Fruit fly (Drosophila melanogaster) whole organism, embryonic: ENCODE data around the gene Tfb4.
A peak's percentile ranks its signal among the peaks of the same experiment; 100 is the strongest.

Experiments
- Bgb ChIP-seq: fragments of 200-800 bp; sonication (Bioruptor generic); IDR thresholded peaks from 2 replicates; pipeline ENCODE4 v1.3.6; 2022; ENCODE audit warnings: missing biosample characterization, missing genetic modification characterization; ENCODE audit not compliant: partially characterized antibody
- C15 ChIP-seq: fragments of 200-800 bp; sonication (Bioruptor generic); IDR thresholded peaks from 3 replicates; pipeline ENCODE4 v1.3.6; 2022; ENCODE audit warnings: missing biosample characterization, missing genetic modification characterization
- CG1024 ChIP-seq: fragments of 200-800 bp; sonication (Bioruptor generic); IDR thresholded peaks from 2 replicates; pipeline ENCODE4 v1.3.6; 2022; ENCODE audit warnings: missing biosample characterization, missing genetic modification characterization
- CG10267 ChIP-seq: fragments of 200-800 bp; sonication (Bioruptor generic); optimal IDR thresholded peaks from 2 replicates; lab custom pipeline; 2018; ENCODE audit warnings: missing biosample characterization, mild to moderate bottlenecking, missing genetic modification characterization, moderate library complexity
- CG10274 ChIP-seq: fragments of 200-800 bp; sonication (Bioruptor generic); optimal IDR thresholded peaks from 3 replicates; lab custom pipeline; 2017; ENCODE audit warnings: missing biosample characterization, mild to moderate bottlenecking, missing genetic modification characterization
- CG10431 ChIP-seq: fragments of 200-800 bp; sonication (Bioruptor generic); optimal IDR thresholded peaks from 3 replicates; lab custom pipeline; 2018; ENCODE audit warnings: missing biosample characterization, mild to moderate bottlenecking, missing genetic modification characterization
- CG11723 ChIP-seq: fragments of 200-800 bp; sonication (Bioruptor generic); optimal IDR thresholded peaks from 2 replicates; lab custom pipeline; 2017; ENCODE audit warnings: missing biosample characterization, mild to moderate bottlenecking, missing genetic modification characterization
- CG12299 ChIP-seq: fragments of 200-800 bp; sonication (Bioruptor generic); optimal IDR thresholded peaks from 2 replicates; lab custom pipeline; 2018; ENCODE audit warnings: missing biosample characterization, mild to moderate bottlenecking, missing genetic modification characterization
- CG12942 ChIP-seq: fragments of 200-800 bp; sonication (Bioruptor generic); optimal IDR thresholded peaks from 3 replicates; lab custom pipeline; 2016; ENCODE audit warnings: missing biosample characterization, missing genetic modification characterization
- CG13424 ChIP-seq: fragments of 200-800 bp; sonication (Bioruptor generic); optimal IDR thresholded peaks from 2 replicates; lab custom pipeline; 2019; ENCODE audit warnings: missing biosample characterization, mild to moderate bottlenecking, missing genetic modification characterization, moderate library complexity
- CG1529 ChIP-seq: fragments of 200-800 bp; sonication (Bioruptor generic); optimal IDR thresholded peaks from 3 replicates; lab custom pipeline; 2018; ENCODE audit warnings: missing biosample characterization, missing genetic modification characterization
- CG1647 ChIP-seq: fragments of 200-800 bp; sonication (Bioruptor generic); optimal IDR thresholded peaks from 3 replicates; lab custom pipeline; 2016; ENCODE audit warnings: missing biosample characterization, missing genetic modification characterization
- CG18262 ChIP-seq: fragments of 200-800 bp; optimal IDR thresholded peaks from 3 replicates; lab custom pipeline; 2019; ENCODE audit warnings: missing biosample characterization, mild to moderate bottlenecking, missing genetic modification characterization, moderate library complexity
- CG2712 ChIP-seq: fragments of 200-800 bp; optimal IDR thresholded peaks from 3 replicates; lab custom pipeline; 2019; ENCODE audit warnings: missing biosample characterization, mild to moderate bottlenecking, missing genetic modification characterization, moderate library complexity
- CG3847 ChIP-seq: fragments of 200-800 bp; sonication (Bioruptor generic); IDR thresholded peaks from 2 replicates; pipeline ENCODE4 v1.3.6; 2022; ENCODE audit warnings: missing biosample characterization, missing genetic modification characterization
- CG4404 ChIP-seq: fragments of 200-800 bp; sonication (Bioruptor generic); IDR thresholded peaks from 2 replicates; pipeline ENCODE4 v1.3.6; 2022; ENCODE audit warnings: missing biosample characterization, missing genetic modification characterization
- CG7372 ChIP-seq: fragments of 200-800 bp; sonication (Bioruptor generic); IDR thresholded peaks from 2 replicates; pipeline ENCODE4 v1.3.6; 2022; ENCODE audit warnings: missing biosample characterization, missing genetic modification characterization
- CG8765 ChIP-seq: fragments of 200-800 bp; sonication (Bioruptor generic); IDR thresholded peaks from 2 replicates; pipeline ENCODE4 v1.3.6; 2022; ENCODE audit warnings: missing biosample characterization, missing genetic modification characterization
- CG8924 ChIP-seq: fragments of 200-800 bp; optimal IDR thresholded peaks from 3 replicates; lab custom pipeline; 2019; ENCODE audit warnings: missing biosample characterization, mild to moderate bottlenecking, missing genetic modification characterization, moderate library complexity
- CG9437 ChIP-seq: fragments of 200-800 bp; sonication (Bioruptor generic); optimal IDR thresholded peaks from 2 replicates; lab custom pipeline; 2018; ENCODE audit warnings: missing biosample characterization, mild to moderate bottlenecking, missing genetic modification characterization
- CG9727 ChIP-seq: fragments of 200-800 bp; sonication (Bioruptor generic); optimal IDR thresholded peaks from 3 replicates; lab custom pipeline; 2017; ENCODE audit warnings: missing biosample characterization, mild to moderate bottlenecking, missing genetic modification characterization
- D19A ChIP-seq: fragments of 200-800 bp; optimal IDR thresholded peaks from 3 replicates; lab custom pipeline; 2019; ENCODE audit warnings: missing biosample characterization, mild to moderate bottlenecking, missing genetic modification characterization, moderate library complexity
- Dref ChIP-seq: fragments of 200-800 bp; sonication (Bioruptor generic); IDR thresholded peaks from 2 replicates; pipeline ENCODE4 v1.3.6; 2022; ENCODE audit warnings: missing biosample characterization, missing genetic modification characterization
- E2f2 ChIP-seq: fragments of 200-800 bp; sonication (Bioruptor generic); IDR thresholded peaks from 2 replicates; pipeline ENCODE4 v1.3.6; 2022; ENCODE audit warnings: missing biosample characterization, missing genetic modification characterization
- Fer3 ChIP-seq: fragments of 200-800 bp; sonication (Bioruptor generic); optimal IDR thresholded peaks from 2 replicates; lab custom pipeline; 2018; ENCODE audit warnings: missing biosample characterization, mild to moderate bottlenecking, missing genetic modification characterization, moderate library complexity
- Mad ChIP-seq: fragments of 200-800 bp; sonication (Bioruptor generic); optimal IDR thresholded peaks from 2 replicates; lab custom pipeline; 2016; ENCODE audit warnings: missing biosample characterization, missing genetic modification characterization
- Max ChIP-seq: fragments of 200-800 bp; sonication (Bioruptor generic); optimal IDR thresholded peaks from 2 replicates; lab custom pipeline; 2016; ENCODE audit warnings: missing biosample characterization, mild to moderate bottlenecking, missing genetic modification characterization
- Nf-YB ChIP-seq: fragments of 200-800 bp; sonication (Bioruptor generic); optimal IDR thresholded peaks from 3 replicates; lab custom pipeline; 2019; ENCODE audit warnings: missing biosample characterization, mild to moderate bottlenecking, missing genetic modification characterization, moderate library complexity
- Oli ChIP-seq: fragments of 200-800 bp; sonication (Bioruptor generic); optimal IDR thresholded peaks from 2 replicates; lab custom pipeline; 2018; ENCODE audit warnings: missing biosample characterization, mild to moderate bottlenecking, missing genetic modification characterization, moderate library complexity
- Ravus ChIP-seq: fragments of 200-800 bp; sonication (Bioruptor generic); IDR thresholded peaks from 2 replicates; pipeline ENCODE4 v1.3.6; 2022; ENCODE audit warnings: missing biosample characterization, missing genetic modification characterization
- Sox100B ChIP-seq: fragments of 200-800 bp; sonication (Bioruptor generic); optimal IDR thresholded peaks from 3 replicates; lab custom pipeline; 2018; ENCODE audit warnings: missing biosample characterization, mild to moderate bottlenecking, missing genetic modification characterization
- Sry-β ChIP-seq: fragments of 200-800 bp; sonication (Bioruptor generic); optimal IDR thresholded peaks from 2 replicates; lab custom pipeline; 2018; ENCODE audit warnings: missing biosample characterization, mild to moderate bottlenecking, missing genetic modification characterization, moderate library complexity
- Stat92E ChIP-seq, 3 experiments: fragments of >200 bp in 2 of 3; fragments of 200-800 bp in 1 of 3; sonication (Bioruptor generic) in 1 of 3; optimal IDR thresholded peaks; 2 replicates each; lab custom pipeline; 2017 to 2019; ENCODE audit warnings: missing biosample characterization in 3 of 3, missing genetic modification characterization in 3 of 3, mild to moderate bottlenecking in 1 of 3, moderate library complexity in 1 of 3
- Taf1 ChIP-seq: fragments of 200-800 bp; sonication (Bioruptor generic); IDR thresholded peaks from 2 replicates; pipeline ENCODE4 v1.3.6; 2022; ENCODE audit warnings: missing biosample characterization, missing genetic modification characterization
- Xrp1 ChIP-seq: fragments of 200-800 bp; sonication (Bioruptor generic); IDR thresholded peaks from 2 replicates; pipeline ENCODE4 v1.3.6; 2022; ENCODE audit warnings: missing biosample characterization, missing genetic modification characterization
- dimm ChIP-seq: fragments of 200-800 bp; sonication (Bioruptor generic); IDR thresholded peaks from 2 replicates; pipeline ENCODE4 v1.3.6; 2022; ENCODE audit warnings: missing biosample characterization, missing genetic modification characterization
- emc ChIP-seq: fragments of 200-800 bp; sonication (Bioruptor generic); optimal IDR thresholded peaks from 2 replicates; lab custom pipeline; 2016; ENCODE audit warnings: missing biosample characterization, missing genetic modification characterization
- gcm2 ChIP-seq: fragments of 200-800 bp; sonication (Bioruptor generic); optimal IDR thresholded peaks from 2 replicates; lab custom pipeline; 2016; ENCODE audit warnings: missing biosample characterization, missing genetic modification characterization
- grau ChIP-seq: fragments of 200-800 bp; optimal IDR thresholded peaks from 3 replicates; lab custom pipeline; 2019; ENCODE audit warnings: missing biosample characterization, mild to moderate bottlenecking, missing genetic modification characterization, moderate library complexity
- insv ChIP-seq, 2 experiments: fragments of 200-800 bp; sonication (Bioruptor generic); optimal IDR thresholded peaks; 3 replicates each; lab custom pipeline; 2016 to 2018; ENCODE audit warnings: missing biosample characterization in 2 of 2, missing genetic modification characterization in 2 of 2
- oc ChIP-seq: fragments of 200-800 bp; sonication (Bioruptor generic); optimal IDR thresholded peaks from 2 replicates; lab custom pipeline; 2018; ENCODE audit warnings: missing biosample characterization, mild to moderate bottlenecking, missing genetic modification characterization, moderate library complexity
- pan ChIP-seq, 4 experiments: fragments of >200 bp in 3 of 4; fragments of 200-800 bp in 1 of 4; sonication (Bioruptor generic) in 1 of 4; optimal IDR thresholded peaks in 3 of 4; IDR thresholded peaks in 1 of 4; 2 replicates each; pipeline versions ENCODE4 v1.3.6 to Lab custom; 2017 to 2022; ENCODE audit warnings: missing biosample characterization in 2 of 4, missing genetic modification characterization in 2 of 4, mixed read lengths in 1 of 4
- pzg ChIP-seq: fragments of 200-800 bp; sonication (Bioruptor generic); optimal IDR thresholded peaks from 3 replicates; lab custom pipeline; 2018; ENCODE audit warnings: missing biosample characterization, mild to moderate bottlenecking, missing genetic modification characterization, moderate library complexity
- ranshi ChIP-seq: fragments of 200-800 bp; sonication (Bioruptor generic); IDR thresholded peaks from 2 replicates; pipeline ENCODE4 v1.3.6; 2022; ENCODE audit warnings: missing biosample characterization, missing genetic modification characterization
- rib ChIP-seq: fragments of 200-800 bp; sonication (Bioruptor generic); IDR thresholded peaks from 2 replicates; pipeline ENCODE4 v1.3.6; 2022; ENCODE audit warnings: missing biosample characterization, missing genetic modification characterization
- sug ChIP-seq: fragments of 200-800 bp; optimal IDR thresholded peaks from 2 replicates; lab custom pipeline; 2019; ENCODE audit warnings: missing biosample characterization, mild to moderate bottlenecking, missing genetic modification characterization, moderate library complexity
- trh ChIP-seq: fragments of 200-800 bp; sonication (Bioruptor generic); optimal IDR thresholded peaks from 2 replicates; lab custom pipeline; 2016; ENCODE audit warnings: missing biosample characterization, missing genetic modification characterization

Tfb4 gene

dm6 chr2L:1144371-1145360 is 5.8 kb downstream of the Tfb4 start (continued):
- peak; percentile 15 for TF ChIP-seq Max (GFP tag; lab: Kevin White, UChicago)
- TF ChIP-seq CG7372 (GFP tag; lab: Robert Waterston, UW): no peak
- peak; percentile 31 for TF ChIP-seq CG9727 (GFP tag; lab: Kevin White, UChicago)
- no peak for TF ChIP-seq CG9437 (GFP tag; lab: Kevin White, UChicago)
- TF ChIP-seq CG13424 (tag; lab: Kevin White, UChicago): peak; percentile 62
- TF ChIP-seq CG10274: peak; percentile 28
- peak; percentile 45; the same call in 1 of the 2 replicates for TF ChIP-seq ranshi
- no peak for TF ChIP-seq Ravus
- TF ChIP-seq E2f2 (GFP tag; lab: Robert Waterston, UW): no peak; the same call in 1 of the 2 replicates
- peak; percentile 68 for TF ChIP-seq Oli (tag; lab: Kevin White, UChicago)
- peak; percentile 63 for TF ChIP-seq Xrp1 (GFP tag; lab: Robert Waterston, UW)
- peak; percentile 58 for TF ChIP-seq CG8924
- TF ChIP-seq CG1529 (GFP tag; lab: Kevin White, UChicago): peak; percentile 42
- no peak for TF ChIP-seq Sox100B (GFP tag; lab: Kevin White, UChicago)
- TF ChIP-seq rib (GFP tag; lab: Robert Waterston, UW): 0 out of 2 replicates have a peak, but pooled peaks have one; percentile 31
- TF ChIP-seq CG12942 (GFP tag; lab: Kevin White, UChicago): peak; percentile 2
- TF ChIP-seq pan (optimal IDR thresholded peaks at IDR 0.05; lab: Kevin White, UChicago): no peak
- peak in 1 of 2 experiments; percentile 40 for TF ChIP-seq pan (GFP tag; optimal IDR thresholded peaks at IDR 0.05 in 1 of 2, IDR thresholded peaks at IDR 0.05 in 1 of 2)
- TF ChIP-seq CG12299 (tag; lab: Kevin White, UChicago): no peak
- no peak for TF ChIP-seq CG10431 (GFP tag; lab: Kevin White, UChicago)
- no peak for TF ChIP-seq gcm2 (GFP tag; lab: Kevin White, UChicago)
- no peak for TF ChIP-seq Nf-YB (GFP tag; lab: Kevin White, UChicago)
- TF ChIP-seq C15: no peak
- TF ChIP-seq oc (tag; lab: Kevin White, UChicago): peak; percentile 21
- TF ChIP-seq CG11723: no peak
- TF ChIP-seq CG4404 (GFP tag; lab: Robert Waterston, UW): 0 out of 2 replicates have a peak, but pooled peaks have one; percentile 27
- TF ChIP-seq pzg (GFP tag; lab: Kevin White, UChicago): no peak
- no peak for TF ChIP-seq insv (GFP tag; optimal IDR thresholded peaks at IDR 0.05; lab: Kevin White, UChicago)
- TF ChIP-seq CG8765 (GFP tag; lab: Robert Waterston, UW): no peak
- peak; percentile 98 for TF ChIP-seq D19A (tag; lab: Kevin White, UChicago)
- TF ChIP-seq CG1024 (GFP tag; lab: Robert Waterston, UW): 0 out of 2 replicates have a peak, but pooled peaks have one; percentile 5
- TF ChIP-seq Mad (GFP tag; lab: Kevin White, UChicago): no peak
- no peak for TF ChIP-seq Taf1
- peak; percentile 41 for TF ChIP-seq sug (tag; lab: Kevin White, UChicago)
- TF ChIP-seq Dref (GFP tag; lab: Robert Waterston, UW): no peak
- TF ChIP-seq Sry-β: no peak
- TF ChIP-seq grau: peak; percentile 71
- TF ChIP-seq CG3847 (GFP tag; lab: Robert Waterston, UW): 0 out of 2 replicates have a peak, but pooled peaks have one; percentile 23
- TF ChIP-seq emc (GFP tag; lab: Kevin White, UChicago): no peak
- TF ChIP-seq CG2712 (tag; lab: Kevin White, UChicago): peak; percentile 78
- peak; percentile 70 for TF ChIP-seq CG18262 (tag; lab: Kevin White, UChicago)
- peak; percentile 58 for TF ChIP-seq Fer3 (tag; lab: Kevin White, UChicago)
- no peak for TF ChIP-seq dimm (GFP tag; lab: Robert Waterston, UW)
- TF ChIP-seq trh (GFP tag; lab: Kevin White, UChicago): no peak
- no peak for TF ChIP-seq Stat92E (GFP tag; optimal IDR thresholded peaks at IDR 0.05; lab: Kevin White, UChicago)
- TF ChIP-seq Bgb: no peak
- TF ChIP-seq CG10267: peak; percentile 32
- no peak for TF ChIP-seq CG1647
